Fruit fly (Drosophila melanogaster): ENCODE measurements around the gene CG1265.

CG1265 gene

dm6 chr3L:4286784-4287183, 32.2 kb downstream of the CG1265 start, which contains the start of gene TfIIEbeta (continued):
- TF ChIP-seq onecut (GFP tag; IDR thresholded peaks at IDR 0.05) (no peak), Vsx1 (GFP tag; optimal IDR thresholded peaks at IDR 0.05) (no peak), HHEX (GFP tag; optimal IDR thresholded peaks at IDR 0.05) (no peak), CG17912 (GFP tag; optimal IDR thresholded peaks at IDR 0.05) (no peak), CG11696 (GFP tag; IDR thresholded peaks at IDR 0.05) (no peak), stc (GFP tag; IDR thresholded peaks at IDR 0.05) (peak; percentile 7; the same call in 1 of the 2 replicates), CG17361 (GFP tag; IDR thresholded peaks at IDR 0.05) (peak; percentile 55; the same call in 2 of the 3 replicates), vnd (GFP tag; IDR thresholded peaks at IDR 0.05; ENCODE audit: partially characterized antibody) (no peak), slp2 (GFP tag; optimal IDR thresholded peaks at IDR 0.05) (no peak), CG15011 (GFP tag; optimal IDR thresholded peaks at IDR 0.05) (no peak), CG11456 (GFP tag; IDR thresholded peaks at IDR 0.05) (no peak), emc (GFP tag; optimal IDR thresholded peaks at IDR 0.05) (no peak), ttk (GFP tag; IDR thresholded peaks at IDR 0.05) (no peak), Nf-YC (tag; optimal IDR thresholded peaks at IDR 0.05) (peak; percentile 11), NC2β (GFP tag; optimal IDR thresholded peaks at IDR 0.05) (no peak), CG15601 (tag; optimal IDR thresholded peaks at IDR 0.05) (peak; percentile 18), sug (tag; optimal IDR thresholded peaks at IDR 0.05) (peak; percentile 1), CG15514 (GFP tag; optimal IDR thresholded peaks at IDR 0.05) (peak; percentile 100), Ravus (GFP tag; IDR thresholded peaks at IDR 0.05) (no peak), Elba2 (GFP tag; optimal IDR thresholded peaks at IDR 0.05) (no peak), unpg (GFP tag; optimal IDR thresholded peaks at IDR 0.05) (peak; percentile 38), CG10431 (GFP tag; optimal IDR thresholded peaks at IDR 0.05) (peak; percentile 25), B-H2 (GFP tag; optimal IDR thresholded peaks at IDR 0.05) (peak; percentile 26), CG10366 (GFP tag; IDR thresholded peaks at IDR 0.05) (peak; percentile 28), CG6683 (GFP tag; optimal IDR thresholded peaks at IDR 0.05) (no peak), bcd (GFP tag; optimal IDR thresholded peaks at IDR 0.05) (peak; percentile 20), CG10267 (tag; optimal IDR thresholded peaks at IDR 0.05) (peak; percentile 56), CG1602 (GFP tag; optimal IDR thresholded peaks at IDR 0.05) (peak; percentile 9), CHES-1-like (GFP tag; optimal IDR thresholded peaks at IDR 0.05) (no peak), HmgD (GFP tag; optimal IDR thresholded peaks at IDR 0.05) (no peak), sisA (GFP tag; IDR thresholded peaks at IDR 0.05) (peak; percentile 14; the same call in 1 of the 2 replicates), mld (GFP tag; IDR thresholded peaks at IDR 0.05; ENCODE audit: partially characterized antibody) (no peak), HLH4C (GFP tag; IDR thresholded peaks at IDR 0.05; ENCODE audit: partially characterized antibody) (no peak), chif (GFP tag; optimal IDR thresholded peaks at IDR 0.05) (no peak), Pdp1 (GFP tag; optimal IDR thresholded peaks at IDR 0.05) (no peak), Usf (GFP tag; optimal IDR thresholded peaks at IDR 0.05) (no peak), Ets97D (GFP tag; optimal IDR thresholded peaks at IDR 0.05) (no peak), CG7372 (GFP tag; IDR thresholded peaks at IDR 0.05) (no peak), Abd-B (GFP tag; optimal IDR thresholded peaks at IDR 0.05) (peak; percentile 3), al (GFP tag; IDR thresholded peaks at IDR 0.05) (no peak), NC2α (GFP tag; optimal IDR thresholded peaks at IDR 0.05) (no peak), CG9932 (GFP tag; IDR thresholded peaks at IDR 0.05) (peak; percentile 15; the same call in 1 of the 2 replicates), CG2678 (tag; optimal IDR thresholded peaks at IDR 0.05) (no peak), ato (GFP tag; IDR thresholded peaks at IDR 0.05; ENCODE audit: partially characterized antibody) (no peak), CG3281 (GFP tag; optimal IDR thresholded peaks at IDR 0.05) (peak; percentile 51), toy (GFP tag; IDR thresholded peaks at IDR 0.05) (no peak), CG30403 (GFP tag; optimal IDR thresholded peaks at IDR 0.05) (no peak), CG15269 (tag; optimal IDR thresholded peaks at IDR 0.05) (peak; percentile 34), Mes4 (GFP tag; optimal IDR thresholded peaks at IDR 0.05) (no peak), Hsf (GFP tag; optimal IDR thresholded peaks at IDR 0.05) (no peak), rib (GFP tag; IDR thresholded peaks at IDR 0.05) (no peak)
